Fruit fly (Drosophila melanogaster): ENCODE results near the gene CG11251.

DNA sequence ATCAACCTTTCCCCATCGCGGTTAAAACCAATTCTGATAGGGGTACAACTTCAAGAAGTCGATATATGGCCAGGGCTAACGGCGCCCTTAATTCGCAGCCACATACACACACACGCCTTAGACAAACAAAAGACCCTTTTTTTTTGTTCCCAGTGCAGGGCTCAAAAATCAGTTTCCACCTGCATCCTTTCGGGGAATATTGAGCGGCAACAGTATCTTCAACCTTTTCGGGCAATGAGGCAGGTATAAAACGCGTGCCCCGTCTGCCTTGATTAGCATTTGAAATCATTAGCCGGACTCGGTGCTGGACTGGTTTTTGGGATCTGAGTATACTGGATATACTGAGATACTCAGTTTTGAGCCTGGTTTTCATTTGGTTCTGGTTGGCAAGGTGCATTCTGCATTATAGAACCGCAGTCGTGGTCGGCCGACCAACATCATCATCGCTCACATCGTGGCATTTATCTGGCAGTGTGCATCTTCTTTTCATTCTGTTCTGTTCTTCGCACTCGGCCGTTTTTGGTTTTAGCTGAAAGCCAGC, 15.6 kb downstream of the CG11251 start:
- TF ChIP-seq CTCF (optimal IDR thresholded peaks at IDR 0.05): no peak
- TF ChIP-seq CG8478 (optimal IDR thresholded peaks at IDR 0.05): no peak
